Fruit fly (Drosophila melanogaster): ENCODE results near the gene CG13318.

Gene CG13318

DNA sequence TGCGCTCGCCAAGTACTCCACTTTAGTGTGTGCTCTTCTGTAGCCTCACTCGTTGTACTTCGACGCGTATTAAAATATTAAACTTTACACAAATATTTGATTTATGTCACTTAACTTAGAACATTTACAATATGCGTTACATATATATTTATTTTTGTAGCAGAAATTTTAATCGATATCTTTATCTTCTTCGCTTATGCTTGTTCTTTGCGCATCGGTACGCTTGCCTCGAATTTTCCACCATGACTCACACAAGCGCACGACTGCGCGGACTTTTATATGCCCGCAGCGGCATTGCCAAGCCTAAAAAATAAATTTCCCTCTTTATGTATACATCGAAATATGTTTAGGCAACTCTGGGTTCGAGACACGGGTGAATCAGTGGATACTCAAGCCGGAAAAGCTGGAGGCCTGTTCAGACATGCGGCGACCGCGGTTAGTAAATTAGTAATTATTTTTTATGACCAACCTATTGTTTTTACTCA lies 48.0 kb upstream of the CG13318 start, which contains the start of gene aqz (continued):
- peak; percentile 81 for TF ChIP-seq Bgb (GFP tag; IDR thresholded peaks at IDR 0.05; ENCODE audit: partially characterized antibody)
- TF ChIP-seq tna (GFP tag; IDR thresholded peaks at IDR 0.05; ENCODE audit: partially characterized antibody), result peak; percentile 36; the same call in 1 of the 2 replicates
- TF ChIP-seq Oaz (GFP tag; IDR thresholded peaks at IDR 0.05), result no peak
- TF ChIP-seq lov (optimal IDR thresholded peaks at IDR 0.05), result no peak
- 0 out of 3 replicates have a peak, but pooled peaks have one; percentile 53 for TF ChIP-seq lov (GFP tag; IDR thresholded peaks at IDR 0.05)
- TF ChIP-seq CG34376 (GFP tag; optimal IDR thresholded peaks at IDR 0.05), result peak; percentile 91
- TF ChIP-seq Dp (GFP tag; optimal IDR thresholded peaks at IDR 0.05), result peak; percentile 77
- TF ChIP-seq CG14014 (GFP tag; IDR thresholded peaks at IDR 0.05), result peak; percentile 60; the same call in 1 of the 2 replicates
- TF ChIP-seq CkIIα-i1 (GFP tag; IDR thresholded peaks at IDR 0.05), result no peak
- no peak for TF ChIP-seq Sox100B (GFP tag; optimal IDR thresholded peaks at IDR 0.05)
- peak; percentile 45; the same call in 1 of the 2 replicates for TF ChIP-seq CG11696 (GFP tag; IDR thresholded peaks at IDR 0.05)
- TF ChIP-seq gt (GFP tag; IDR thresholded peaks at IDR 0.05), result no peak
- 0 out of 2 replicates have a peak, but pooled peaks have one; percentile 21 for TF ChIP-seq sens-2 (GFP tag; IDR thresholded peaks at IDR 0.05)
- peak; percentile 52 for TF ChIP-seq sisA (GFP tag; IDR thresholded peaks at IDR 0.05)
- TF ChIP-seq Ada2b (GFP tag; IDR thresholded peaks at IDR 0.05), result peak; percentile 24; the same call in 1 of the 2 replicates
- TF ChIP-seq TFAM (GFP tag; optimal IDR thresholded peaks at IDR 0.05), result no peak
- TF ChIP-seq slbo (GFP tag; IDR thresholded peaks at IDR 0.05), result peak; percentile 74
- TF ChIP-seq hbn (GFP tag; IDR thresholded peaks at IDR 0.05; ENCODE audit: partially characterized antibody), result no peak; the same call in 1 of the 2 replicates
- TF ChIP-seq eyg (GFP tag; optimal IDR thresholded peaks at IDR 0.05), result peak; percentile 56
- TF ChIP-seq ERR (GFP tag; optimal IDR thresholded peaks at IDR 0.05), result peak; percentile 73
- no peak for TF ChIP-seq ase (GFP tag; IDR thresholded peaks at IDR 0.05)
- TF ChIP-seq CG10959 (GFP tag; IDR thresholded peaks at IDR 0.05), result no peak; the same call in 1 of the 2 replicates
- TF ChIP-seq Atf-2 (GFP tag; optimal IDR thresholded peaks at IDR 0.05), result peak; percentile 48
- peak; percentile 85 for TF ChIP-seq Hmr (GFP tag; optimal IDR thresholded peaks at IDR 0.05)
- no peak for TF ChIP-seq Oli (tag; optimal IDR thresholded peaks at IDR 0.05)
- TF ChIP-seq gsb (GFP tag; IDR thresholded peaks at IDR 0.05), result peak; percentile 49; the same call in 1 of the 2 replicates
- TF ChIP-seq CG42726 (GFP tag; IDR thresholded peaks at IDR 0.05; ENCODE audit: partially characterized antibody), result peak; percentile 80
- peak; percentile 54 for TF ChIP-seq Deaf1 (tag; optimal IDR thresholded peaks at IDR 0.05)
- peak; percentile 58 for TF ChIP-seq zfh2 (GFP tag; optimal IDR thresholded peaks at IDR 0.05)
- peak; percentile 62 for TF ChIP-seq CG13287 (GFP tag; IDR thresholded peaks at IDR 0.05; ENCODE audit: partially characterized antibody)
- TF ChIP-seq Hr78 (GFP tag; optimal IDR thresholded peaks at IDR 0.05), result no peak
- peak; percentile 72 for TF ChIP-seq NFAT (GFP tag; IDR thresholded peaks at IDR 0.05)
- peak in 1 of 2 experiments; percentile 64 for TF ChIP-seq insv (GFP tag; optimal IDR thresholded peaks at IDR 0.05)
- peak; percentile 8 for TF ChIP-seq slou (GFP tag; optimal IDR thresholded peaks at IDR 0.05)
- TF ChIP-seq ac (GFP tag; optimal IDR thresholded peaks at IDR 0.05), result no peak
- 0 out of 2 replicates have a peak, but pooled peaks have one; percentile 25 for TF ChIP-seq al (GFP tag; IDR thresholded peaks at IDR 0.05)
- no peak for TF ChIP-seq CG8290 (GFP tag; optimal IDR thresholded peaks at IDR 0.05)
- peak in 1 of 2 experiments; percentile 89 for TF ChIP-seq CG8290 (tag; optimal IDR thresholded peaks at IDR 0.05)
- peak; percentile 46; the same call in 1 of the 2 replicates for TF ChIP-seq bowl (GFP tag; IDR thresholded peaks at IDR 0.05)
- peak; percentile 73; the same call in 1 of the 2 replicates for TF ChIP-seq amos (GFP tag; IDR thresholded peaks at IDR 0.05; ENCODE audit: partially characterized antibody)
- peak; percentile 25 for TF ChIP-seq CG2202 (tag; optimal IDR thresholded peaks at IDR 0.05)
- TF ChIP-seq CG7963 (GFP tag; IDR thresholded peaks at IDR 0.05; ENCODE audit: partially characterized antibody), result no peak
- peak; percentile 73 for TF ChIP-seq CG11247 (GFP tag; IDR thresholded peaks at IDR 0.05)
- TF ChIP-seq CG30431 (GFP tag; optimal IDR thresholded peaks at IDR 0.05), result peak; percentile 24
- TF ChIP-seq CG5245 (GFP tag; optimal IDR thresholded peaks at IDR 0.05), result no peak
- peak; percentile 25 for TF ChIP-seq CG4820 (GFP tag; optimal IDR thresholded peaks at IDR 0.05)
- peak; percentile 88 for TF ChIP-seq CG3847 (GFP tag; IDR thresholded peaks at IDR 0.05)
- no peak for TF ChIP-seq Hr39 (optimal IDR thresholded peaks at IDR 0.05)
- peak; percentile 64 for TF ChIP-seq D19A (tag; optimal IDR thresholded peaks at IDR 0.05)
- peak; percentile 63 for TF ChIP-seq HHEX (GFP tag; optimal IDR thresholded peaks at IDR 0.05)
- peak; percentile 74 for TF ChIP-seq maf-S (GFP tag; optimal IDR thresholded peaks at IDR 0.05)

Measured in whole organism, embryonic.